Fruit fly (Drosophila melanogaster) whole organism, prepupa: ENCODE measurements around the gene Axs.

Source experiments
- Blimp-1 ChIP-seq: fragments of 200-800 bp; sonication (Bioruptor generic); optimal IDR thresholded peaks from 3 replicates; lab custom pipeline; 2017; ENCODE audit warnings: missing biosample characterization, missing genetic modification characterization, mild to moderate bottlenecking, moderate library complexity, missing genetic modification reagents
- CG1621 ChIP-seq: fragments of 200-800 bp; sonication (Bioruptor generic); optimal IDR thresholded peaks from 3 replicates; lab custom pipeline; 2018; ENCODE audit warnings: missing biosample characterization, mild to moderate bottlenecking, missing genetic modification characterization
- CG8632 ChIP-seq: fragments of 200-800 bp; sonication (Bioruptor generic); optimal IDR thresholded peaks from 3 replicates; lab custom pipeline; 2016; ENCODE audit warnings: missing biosample characterization, missing genetic modification characterization
- Ets96B ChIP-seq: fragments of 200-800 bp; optimal IDR thresholded peaks from 2 replicates; lab custom pipeline; 2019; ENCODE audit warnings: missing biosample characterization, mild to moderate bottlenecking, missing genetic modification characterization, moderate library complexity
- Lpt ChIP-seq: fragments of 200-800 bp; sonication (Bioruptor generic); optimal IDR thresholded peaks from 3 replicates; lab custom pipeline; 2016; ENCODE audit warnings: missing biosample characterization, missing genetic modification characterization
- Smox ChIP-seq: fragments of 200-800 bp; sonication (Bioruptor generic); optimal IDR thresholded peaks from 3 replicates; lab custom pipeline; 2016; ENCODE audit warnings: missing biosample characterization, missing genetic modification characterization
- Sox14 ChIP-seq: fragments of 200-800 bp; sonication (Bioruptor generic); optimal IDR thresholded peaks from 3 replicates; lab custom pipeline; 2016; ENCODE audit warnings: missing biosample characterization, missing genetic modification characterization
- Sox15 ChIP-seq: fragments of 200-800 bp; sonication (Bioruptor generic); optimal IDR thresholded peaks from 3 replicates; lab custom pipeline; 2016; ENCODE audit warnings: missing biosample characterization, missing genetic modification characterization
- achi ChIP-seq: fragments of 200-800 bp; sonication (Bioruptor generic); optimal IDR thresholded peaks from 3 replicates; lab custom pipeline; 2016; ENCODE audit warnings: missing biosample characterization, missing genetic modification characterization
- dac ChIP-seq: fragments of 200-800 bp; sonication (Bioruptor generic); optimal IDR thresholded peaks from 2 replicates; lab custom pipeline; 2017; ENCODE audit warnings: missing biosample characterization, mild to moderate bottlenecking, missing genetic modification characterization
- dsx ChIP-seq: fragments of 200-800 bp; optimal IDR thresholded peaks from 3 replicates; lab custom pipeline; 2019; ENCODE audit warnings: missing biosample characterization, mild to moderate bottlenecking, missing genetic modification characterization, moderate library complexity; ENCODE audit not compliant: poor library complexity, severe bottlenecking
- eg ChIP-seq: fragments of 200-800 bp; sonication (Bioruptor generic); IDR thresholded peaks from 3 replicates; pipeline ENCODE4 v1.3.6; 2022; ENCODE audit warnings: missing biosample characterization, missing genetic modification characterization
- fd59A ChIP-seq: fragments of 200-800 bp; sonication (Bioruptor generic); optimal IDR thresholded peaks from 2 replicates; lab custom pipeline; 2017; ENCODE audit warnings: missing biosample characterization, mild to moderate bottlenecking, missing genetic modification characterization, missing genetic modification reagents
- fkh ChIP-seq: fragments of 200-800 bp; sonication (Bioruptor generic); optimal IDR thresholded peaks from 3 replicates; lab custom pipeline; 2017; ENCODE audit warnings: missing biosample characterization, mild to moderate bottlenecking, missing genetic modification characterization, moderate library complexity
- lz ChIP-seq: fragments of 200-800 bp; sonication (Bioruptor generic); optimal IDR thresholded peaks from 3 replicates; lab custom pipeline; 2016; ENCODE audit warnings: missing biosample characterization, missing genetic modification characterization
- spab ChIP-seq: fragments of 200-800 bp; sonication (Bioruptor generic); optimal IDR thresholded peaks from 2 replicates; lab custom pipeline; 2017; ENCODE audit warnings: missing biosample characterization, mild to moderate bottlenecking, missing genetic modification characterization, missing genetic modification reagents

Gene Axs

dm6 chrX:16633181-16633957 lies 50.3 kb downstream of the Axs start (continued):
- peak; percentile 58 for TF ChIP-seq fkh (GFP tag; lab: Kevin White, UChicago)
- no peak for TF ChIP-seq dsx (GFP tag; lab: Kevin White, UChicago)
- TF ChIP-seq eg, result peak; percentile 25; the same call in 2 of the 3 replicates
- peak; percentile 17 for TF ChIP-seq fd59A (GFP tag; lab: Kevin White, UChicago)

- TF ChIP-seq Blimp-1, result no peak
- TF ChIP-seq Lpt (GFP tag; lab: Kevin White, UChicago), result no peak
- no peak for TF ChIP-seq Ets96B (tag; lab: Kevin White, UChicago)
- TF ChIP-seq CG8632, result no peak
- TF ChIP-seq spab (GFP tag; lab: Kevin White, UChicago), result no peak
- TF ChIP-seq CG1621 (tag; lab: Kevin White, UChicago), result no peak
- no peak for TF ChIP-seq dac
- TF ChIP-seq Sox14 (GFP tag; lab: Kevin White, UChicago), result no peak
- TF ChIP-seq achi (GFP tag; lab: Kevin White, UChicago), result no peak
- TF ChIP-seq lz (GFP tag; lab: Kevin White, UChicago), result no peak
- no peak for TF ChIP-seq Smox (GFP tag; lab: Kevin White, UChicago)
- no peak for TF ChIP-seq Sox15
Measured at dm6 chrX:16632135-16632534, 51.6 kb downstream of the Axs start, which contains the start of gene CG9777. Gene CG9777, minus strand, starts transcription at chrX:16632235.
